Fruit fly (Drosophila melanogaster): ENCODE data around the gene Tbc1d15-17.

Gene Tbc1d15-17

dm6 chr2L:246656-247340 lies 39.8 kb downstream of the Tbc1d15-17 start (continued):
- TF ChIP-seq E2f2 (GFP tag; IDR thresholded peaks at IDR 0.05) (no peak), caup (GFP tag; optimal IDR thresholded peaks at IDR 0.05; ENCODE audit: severe bottlenecking) (no peak), CG17912 (GFP tag; optimal IDR thresholded peaks at IDR 0.05) (no peak), CG18476 (GFP tag; optimal IDR thresholded peaks at IDR 0.05) (no peak), CG43689 (GFP tag; IDR thresholded peaks at IDR 0.05) (no peak), twi (tag; optimal IDR thresholded peaks at IDR 0.05) (no peak), Optix (GFP tag; IDR thresholded peaks at IDR 0.05) (no peak), D19A (tag; optimal IDR thresholded peaks at IDR 0.05) (no peak), CG11696 (GFP tag; IDR thresholded peaks at IDR 0.05) (no peak), psq (GFP tag; optimal IDR thresholded peaks at IDR 0.05) (peak; percentile 99), TFAM (GFP tag; optimal IDR thresholded peaks at IDR 0.05) (no peak), CG14441 (GFP tag; IDR thresholded peaks at IDR 0.05) (no peak), CG15696 (tag; optimal IDR thresholded peaks at IDR 0.05) (no peak), lilli (GFP tag; optimal IDR thresholded peaks at IDR 0.05) (no peak), CG17186 (GFP tag; optimal IDR thresholded peaks at IDR 0.05) (no peak), Blimp-1 (GFP tag; optimal IDR thresholded peaks at IDR 0.05) (peak; percentile 9), CG14710 (tag; optimal IDR thresholded peaks at IDR 0.05) (no peak), Lpt (GFP tag; optimal IDR thresholded peaks at IDR 0.05) (no peak), toy (GFP tag; IDR thresholded peaks at IDR 0.05) (no peak), h (optimal IDR thresholded peaks at IDR 0.05) (no peak), Ssrp (tag; optimal IDR thresholded peaks at IDR 0.05) (no peak), slp2 (GFP tag; optimal IDR thresholded peaks at IDR 0.05) (no peak), CG9932 (GFP tag; IDR thresholded peaks at IDR 0.05) (no peak), ems (GFP tag; optimal IDR thresholded peaks at IDR 0.05) (no peak), CG30020 (tag; optimal IDR thresholded peaks at IDR 0.05) (no peak), Adf1 (GFP tag; IDR thresholded peaks at IDR 0.05) (peak; percentile 97), CG34224 (GFP tag; IDR thresholded peaks at IDR 0.05; ENCODE audit: partially characterized antibody) (peak; percentile 49; the same call in 2 of the 3 replicates), fd64A (GFP tag; optimal IDR thresholded peaks at IDR 0.05) (no peak), CG13287 (GFP tag; IDR thresholded peaks at IDR 0.05; ENCODE audit: partially characterized antibody) (peak; percentile 67), CG7357 (GFP tag; IDR thresholded peaks at IDR 0.05) (no peak), CG7556 (GFP tag; optimal IDR thresholded peaks at IDR 0.05) (no peak), CG11723 (GFP tag; optimal IDR thresholded peaks at IDR 0.05) (no peak), z (GFP tag; IDR thresholded peaks at IDR 0.05) (0 out of 3 replicates have a peak, but pooled peaks have one; percentile 37), CG30431 (GFP tag; optimal IDR thresholded peaks at IDR 0.05) (no peak), CG7786 (GFP tag; optimal IDR thresholded peaks at IDR 0.05) (no peak), CG1792 (GFP tag; optimal IDR thresholded peaks at IDR 0.05) (no peak), Poxn (GFP tag; IDR thresholded peaks at IDR 0.05) (no peak), HmgD (GFP tag; optimal IDR thresholded peaks at IDR 0.05) (peak; percentile 35), so (GFP tag; IDR thresholded peaks at IDR 0.05) (peak; percentile 67; the same call in 1 of the 3 replicates), sd (tag; optimal IDR thresholded peaks at IDR 0.05) (peak; percentile 70), unc-4 (GFP tag; IDR thresholded peaks at IDR 0.05; ENCODE audit: partially characterized antibody) (peak; percentile 58), CG1647 (GFP tag; optimal IDR thresholded peaks at IDR 0.05) (no peak), nau (GFP tag; optimal IDR thresholded peaks at IDR 0.05) (no peak), nerfin-1 (tag; optimal IDR thresholded peaks at IDR 0.05) (peak; percentile 46), lola (GFP tag; optimal IDR thresholded peaks at IDR 0.05) (no peak), CG32772 (GFP tag; IDR thresholded peaks at IDR 0.05) (peak; percentile 39; the same call in 1 of the 2 replicates), Nf-YC (tag; optimal IDR thresholded peaks at IDR 0.05) (peak; percentile 15), hth (optimal IDR thresholded peaks at IDR 0.05) (no peak), CG2129 (GFP tag; IDR thresholded peaks at IDR 0.05; ENCODE audit: partially characterized antibody) (no peak), tx (GFP tag; optimal IDR thresholded peaks at IDR 0.05) (no peak), dm (GFP tag; optimal IDR thresholded peaks at IDR 0.05) (peak; percentile 11)
